Fruit fly (Drosophila melanogaster) whole organism, prepupa: ENCODE results near the gene Enoph.
A peak's percentile ranks its signal among the peaks of the same experiment; 100 is the strongest.

ENCODE experiments used
- Blimp-1 ChIP-seq: fragments of 200-800 bp; sonication (Bioruptor generic); optimal IDR thresholded peaks from 3 replicates; lab custom pipeline; 2017; ENCODE audit warnings: missing biosample characterization, missing genetic modification characterization, mild to moderate bottlenecking, moderate library complexity, missing genetic modification reagents
- CG11294 ChIP-seq: fragments of 200-800 bp; sonication (Bioruptor generic); IDR thresholded peaks from 2 replicates; pipeline ENCODE4 v1.3.6; 2022; ENCODE audit warnings: missing biosample characterization, missing genetic modification characterization
- CG11762 ChIP-seq: fragments of 200-800 bp; sonication (Bioruptor generic); optimal IDR thresholded peaks from 3 replicates; lab custom pipeline; 2016; ENCODE audit warnings: missing biosample characterization, missing genetic modification characterization; ENCODE audit not compliant: insufficient read depth
- CG11902 ChIP-seq: fragments of 200-800 bp; sonication (Bioruptor generic); optimal IDR thresholded peaks from 3 replicates; lab custom pipeline; 2016; ENCODE audit warnings: missing biosample characterization, missing genetic modification characterization
- CG15336 ChIP-seq: fragments of 200-800 bp; sonication (Bioruptor generic); IDR thresholded peaks from 2 replicates; pipeline ENCODE4 v1.3.6; 2022; ENCODE audit warnings: missing biosample characterization, missing genetic modification characterization
- CG1621 ChIP-seq: fragments of 200-800 bp; sonication (Bioruptor generic); optimal IDR thresholded peaks from 3 replicates; lab custom pipeline; 2018; ENCODE audit warnings: missing biosample characterization, mild to moderate bottlenecking, missing genetic modification characterization
- CG16779 ChIP-seq: fragments of 200-800 bp; sonication (Bioruptor generic); optimal IDR thresholded peaks from 3 replicates; lab custom pipeline; 2017; ENCODE audit warnings: missing biosample characterization, mild to moderate bottlenecking, missing genetic modification characterization
- CG31627 ChIP-seq: fragments of 200-800 bp; sonication (Bioruptor generic); optimal IDR thresholded peaks from 3 replicates; lab custom pipeline; 2016; ENCODE audit warnings: missing biosample characterization, missing genetic modification characterization
- CG3919 ChIP-seq: fragments of 200-800 bp; sonication (Bioruptor generic); optimal IDR thresholded peaks from 3 replicates; lab custom pipeline; 2016; ENCODE audit warnings: missing biosample characterization, missing genetic modification characterization
- CG4318 ChIP-seq: fragments of 200-800 bp; sonication (Bioruptor generic); optimal IDR thresholded peaks from 3 replicates; lab custom pipeline; 2017; ENCODE audit warnings: missing biosample characterization, mild to moderate bottlenecking, missing genetic modification characterization
- CG6163 ChIP-seq: fragments of 200-800 bp; sonication (Bioruptor generic); IDR thresholded peaks from 3 replicates; pipeline ENCODE4 v1.3.6; 2022; ENCODE audit warnings: missing biosample characterization, missing genetic modification characterization
- CG6276 ChIP-seq: fragments of 200-800 bp; sonication (Bioruptor generic); optimal IDR thresholded peaks from 2 replicates; lab custom pipeline; 2017; ENCODE audit warnings: missing biosample characterization, mild to moderate bottlenecking, missing genetic modification characterization
- CG6854 ChIP-seq: fragments of 200-800 bp; sonication (Bioruptor generic); optimal IDR thresholded peaks from 2 replicates; lab custom pipeline; 2017; ENCODE audit warnings: missing biosample characterization, mild to moderate bottlenecking, missing genetic modification characterization
- CG7368 ChIP-seq: fragments of 200-800 bp; sonication (Bioruptor generic); optimal IDR thresholded peaks from 3 replicates; lab custom pipeline; 2016; ENCODE audit warnings: missing biosample characterization, missing genetic modification characterization
- CG8119 ChIP-seq: fragments of 200-800 bp; sonication (Bioruptor generic); IDR thresholded peaks from 3 replicates; pipeline ENCODE4 v1.3.6; 2022; ENCODE audit warnings: missing biosample characterization, missing genetic modification characterization
- CG8632 ChIP-seq: fragments of 200-800 bp; sonication (Bioruptor generic); optimal IDR thresholded peaks from 3 replicates; lab custom pipeline; 2016; ENCODE audit warnings: missing biosample characterization, missing genetic modification characterization
- Eip75B ChIP-seq: fragments of 200-800 bp; sonication (Bioruptor generic); optimal IDR thresholded peaks from 3 replicates; lab custom pipeline; 2016; ENCODE audit warnings: missing biosample characterization, missing genetic modification characterization
- Eip78C ChIP-seq: fragments of 200-800 bp; sonication (Bioruptor generic); peaks from one replicate; lab custom pipeline; 2016; ENCODE audit warnings: missing biosample characterization, missing genetic modification characterization
- Eip93F ChIP-seq: fragments of 200-800 bp; sonication (Bioruptor generic); optimal IDR thresholded peaks from 2 replicates; lab custom pipeline; 2016; ENCODE audit warnings: missing biosample characterization, mild to moderate bottlenecking, missing genetic modification characterization
- Ets21C ChIP-seq: fragments of 200-800 bp; sonication (Bioruptor generic); optimal IDR thresholded peaks from 3 replicates; lab custom pipeline; 2016; ENCODE audit warnings: missing biosample characterization, missing genetic modification characterization
- Gug ChIP-seq: fragments of 200-800 bp; sonication (Bioruptor generic); IDR thresholded peaks from 2 replicates; pipeline ENCODE4 v1.3.6; 2022; ENCODE audit warnings: missing biosample characterization, missing genetic modification characterization
- Hr39 ChIP-seq: fragments of 200-800 bp; sonication (Bioruptor generic); optimal IDR thresholded peaks from 2 replicates; lab custom pipeline; 2016; ENCODE audit warnings: missing biosample characterization, missing genetic modification characterization
- Hr4 ChIP-seq: fragments of 200-800 bp; sonication (Bioruptor generic); optimal IDR thresholded peaks from 3 replicates; lab custom pipeline; 2016; ENCODE audit warnings: missing biosample characterization, missing genetic modification characterization
- Lpt ChIP-seq: fragments of 200-800 bp; sonication (Bioruptor generic); optimal IDR thresholded peaks from 3 replicates; lab custom pipeline; 2016; ENCODE audit warnings: missing biosample characterization, missing genetic modification characterization
- Met ChIP-seq: fragments of 200-800 bp; sonication (Bioruptor generic); optimal IDR thresholded peaks from 3 replicates; lab custom pipeline; 2016; ENCODE audit warnings: missing biosample characterization, missing genetic modification characterization
- OdsH ChIP-seq: fragments of 200-800 bp; sonication (Bioruptor generic); optimal IDR thresholded peaks from 3 replicates; lab custom pipeline; 2016; ENCODE audit warnings: missing biosample characterization, missing genetic modification characterization
- Smox ChIP-seq: fragments of 200-800 bp; sonication (Bioruptor generic); optimal IDR thresholded peaks from 3 replicates; lab custom pipeline; 2016; ENCODE audit warnings: missing biosample characterization, missing genetic modification characterization
- Sox102F ChIP-seq: fragments of 200-800 bp; sonication (Bioruptor generic); optimal IDR thresholded peaks from 2 replicates; lab custom pipeline; 2016; ENCODE audit warnings: missing biosample characterization, mild to moderate bottlenecking, missing genetic modification characterization
- Sox14 ChIP-seq: fragments of 200-800 bp; sonication (Bioruptor generic); optimal IDR thresholded peaks from 3 replicates; lab custom pipeline; 2016; ENCODE audit warnings: missing biosample characterization, missing genetic modification characterization
- Sox15 ChIP-seq: fragments of 200-800 bp; sonication (Bioruptor generic); optimal IDR thresholded peaks from 3 replicates; lab custom pipeline; 2016; ENCODE audit warnings: missing biosample characterization, missing genetic modification characterization
- achi ChIP-seq: fragments of 200-800 bp; sonication (Bioruptor generic); optimal IDR thresholded peaks from 3 replicates; lab custom pipeline; 2016; ENCODE audit warnings: missing biosample characterization, missing genetic modification characterization
- acj6 ChIP-seq: fragments of 200-800 bp; sonication (Bioruptor generic); optimal IDR thresholded peaks from 3 replicates; lab custom pipeline; 2016; ENCODE audit warnings: missing biosample characterization, missing genetic modification characterization
- cyc ChIP-seq: fragments of 200-800 bp; sonication (Bioruptor generic); optimal IDR thresholded peaks from 3 replicates; lab custom pipeline; 2016; ENCODE audit warnings: missing biosample characterization, missing genetic modification characterization
- dsx ChIP-seq: fragments of 200-800 bp; optimal IDR thresholded peaks from 3 replicates; lab custom pipeline; 2019; ENCODE audit warnings: missing biosample characterization, mild to moderate bottlenecking, missing genetic modification characterization, moderate library complexity; ENCODE audit not compliant: poor library complexity, severe bottlenecking
- eg ChIP-seq: fragments of 200-800 bp; sonication (Bioruptor generic); IDR thresholded peaks from 3 replicates; pipeline ENCODE4 v1.3.6; 2022; ENCODE audit warnings: missing biosample characterization, missing genetic modification characterization
- esn ChIP-seq: fragments of 200-800 bp; sonication (Bioruptor generic); optimal IDR thresholded peaks from 2 replicates; lab custom pipeline; 2016; ENCODE audit warnings: missing biosample characterization, mild to moderate bottlenecking, missing genetic modification characterization, moderate library complexity
- fkh ChIP-seq: fragments of 200-800 bp; sonication (Bioruptor generic); optimal IDR thresholded peaks from 3 replicates; lab custom pipeline; 2017; ENCODE audit warnings: missing biosample characterization, mild to moderate bottlenecking, missing genetic modification characterization, moderate library complexity
- lz ChIP-seq: fragments of 200-800 bp; sonication (Bioruptor generic); optimal IDR thresholded peaks from 3 replicates; lab custom pipeline; 2016; ENCODE audit warnings: missing biosample characterization, missing genetic modification characterization
- pdm3 ChIP-seq: fragments of 200-800 bp; sonication (Bioruptor generic); optimal IDR thresholded peaks from 3 replicates; lab custom pipeline; 2016; ENCODE audit warnings: missing biosample characterization, missing genetic modification characterization
- salr ChIP-seq, 2 experiments: fragments of 200-800 bp; sonication (Bioruptor generic); optimal IDR thresholded peaks; 3 replicates each; lab custom pipeline; 2016 to 2018; ENCODE audit warnings: missing biosample characterization in 2 of 2, missing genetic modification characterization in 2 of 2, mild to moderate bottlenecking in 1 of 2
- ss ChIP-seq, 2 experiments: fragments of 200-800 bp; sonication (Bioruptor generic); optimal IDR thresholded peaks; 2 replicates in 1 of 2; 3 replicates in 1 of 2; lab custom pipeline; 2017 to 2018; ENCODE audit warnings: mild to moderate bottlenecking in 2 of 2, missing biosample characterization in 2 of 2, missing genetic modification characterization in 2 of 2, moderate library complexity in 1 of 2
- svp ChIP-seq: fragments of 200-800 bp; sonication (Bioruptor generic); peaks from one replicate; lab custom pipeline; 2016; ENCODE audit warnings: missing biosample characterization, missing genetic modification characterization
- vri ChIP-seq: fragments of 200-800 bp; sonication (Bioruptor generic); optimal IDR thresholded peaks from 3 replicates; lab custom pipeline; 2016; ENCODE audit warnings: missing biosample characterization, mild to moderate bottlenecking, missing genetic modification characterization

The Enoph gene

DNA sequence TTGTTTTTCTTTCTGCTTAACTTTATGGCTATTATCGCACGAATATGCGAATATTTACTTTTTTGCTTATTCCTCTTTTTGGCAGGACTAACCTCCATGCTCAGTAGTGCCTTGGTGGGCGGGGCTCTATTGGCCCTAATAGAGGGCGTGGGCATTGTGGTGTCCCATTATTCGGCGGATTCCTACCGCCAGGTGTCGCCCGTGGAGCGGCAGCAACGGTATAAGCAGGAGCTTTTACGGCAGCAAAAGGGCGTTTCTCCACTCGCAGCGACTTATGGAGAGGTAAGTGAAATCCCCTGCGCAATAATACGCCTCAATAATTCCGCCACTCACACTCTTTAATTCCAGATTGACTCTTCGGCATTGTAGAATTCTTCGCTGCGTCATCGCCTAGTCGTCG is 44.1 kb upstream of the Enoph start:
- no peak for TF ChIP-seq Sox14 (GFP tag; lab: Kevin White, UChicago)
- TF ChIP-seq CG6163 (GFP tag; lab: Robert Waterston, UW), result peak; percentile 39; the same call in 1 of the 3 replicates
- no peak for TF ChIP-seq Smox
- no peak for TF ChIP-seq CG8632
- TF ChIP-seq fkh (GFP tag; lab: Kevin White, UChicago), result no peak
- peak; percentile 0 for TF ChIP-seq CG1621
- TF ChIP-seq CG8119, result no peak
- TF ChIP-seq salr (GFP tag; optimal IDR thresholded peaks at IDR 0.05; lab: Kevin White, UChicago), result no peak
- TF ChIP-seq CG7368 (GFP tag; lab: Kevin White, UChicago), result peak; percentile 21
- no peak for TF ChIP-seq Lpt (GFP tag; lab: Kevin White, UChicago)
- no peak for TF ChIP-seq Eip75B (GFP tag; lab: Kevin White, UChicago)
- peak; percentile 26 for TF ChIP-seq svp (GFP tag; lab: Kevin White, UChicago)
- TF ChIP-seq Eip78C, result peak; percentile 57
- no peak for TF ChIP-seq Hr4
- TF ChIP-seq lz (GFP tag; lab: Kevin White, UChicago), result peak; percentile 19
- peak; percentile 33 for TF ChIP-seq CG3919 (GFP tag; lab: Kevin White, UChicago)
- no peak for TF ChIP-seq CG6276 (GFP tag; lab: Kevin White, UChicago)
- TF ChIP-seq CG6854 (GFP tag; lab: Kevin White, UChicago), result peak; percentile 8
- TF ChIP-seq, all 60 proteins: peak for 8

DNA sequence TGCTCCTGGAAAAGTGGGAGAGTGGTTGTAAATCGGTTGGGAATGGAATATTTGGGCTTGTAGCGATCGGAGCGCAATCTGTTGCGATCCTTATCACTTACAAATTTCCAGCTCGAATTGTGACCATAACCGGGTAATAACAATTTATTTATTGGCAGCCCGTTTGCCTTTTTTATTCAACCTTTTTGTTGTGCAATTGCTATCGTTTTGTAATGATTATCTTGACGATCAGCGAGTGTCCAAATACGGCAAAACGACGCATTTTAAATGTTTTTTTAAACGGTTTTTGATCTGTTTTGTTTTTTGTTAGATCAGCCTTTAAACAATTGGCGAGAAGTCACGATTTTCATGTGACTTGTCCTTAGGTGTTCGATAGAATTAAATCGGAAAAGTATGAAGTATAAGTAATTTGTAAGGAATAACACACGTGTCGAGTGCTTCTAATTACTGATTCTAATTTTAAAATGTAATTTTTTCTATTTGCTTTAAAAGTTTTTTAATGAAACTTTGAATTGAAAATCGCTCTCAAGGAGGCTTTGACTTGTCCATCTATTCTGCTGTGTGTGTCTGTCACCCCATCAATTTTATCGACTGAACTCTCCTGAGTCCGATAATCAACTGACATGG is 43.2 kb upstream of the Enoph start, which contains the start of gene Tim17b1:
Gene Tim17b1, plus strand, starts transcription at position 577 of the 627 bp plus-strand sequence.
- TF ChIP-seq Eip78C, result peak; percentile 47
- TF ChIP-seq CG4318 (GFP tag; lab: Kevin White, UChicago), result no peak
- peak; percentile 75 for TF ChIP-seq vri (GFP tag; lab: Kevin White, UChicago)

DNA sequence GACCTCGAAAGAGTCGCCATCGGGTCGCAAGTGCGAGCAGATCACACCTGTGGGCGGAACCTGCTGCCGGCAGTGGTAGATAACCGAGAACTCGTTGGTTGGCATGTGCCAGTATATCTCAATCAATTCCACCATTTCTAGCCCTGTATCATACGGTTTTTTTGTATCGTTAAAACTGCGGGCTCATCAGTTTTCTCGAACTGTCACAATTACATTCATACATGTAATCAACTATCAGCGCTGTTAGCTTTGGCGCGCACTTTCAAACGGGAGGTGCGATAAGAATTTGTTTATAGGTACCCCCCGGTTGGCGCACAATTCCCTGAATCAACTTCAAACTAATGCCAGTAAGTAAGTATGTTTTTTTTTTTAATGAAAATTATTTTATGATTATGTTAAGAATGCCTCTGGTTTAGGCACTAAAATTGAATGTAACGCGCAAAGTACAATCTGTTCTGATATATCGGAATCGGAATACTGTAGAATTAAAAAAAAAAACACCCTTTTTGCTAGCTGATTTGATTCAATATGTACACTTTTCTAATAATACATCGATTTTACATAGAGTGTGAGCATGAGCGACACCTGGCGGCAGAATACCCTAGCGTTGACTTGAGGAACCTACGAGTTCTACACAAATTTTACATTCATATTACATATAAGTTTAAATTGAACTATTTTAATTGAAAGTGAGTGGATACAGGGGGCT is 42.3 kb upstream of the Enoph start:
- TF ChIP-seq CG6854 (GFP tag; lab: Kevin White, UChicago) (no peak), CG11902 (GFP tag; lab: Kevin White, UChicago) (peak; percentile 6), CG6276 (GFP tag; lab: Kevin White, UChicago) (no peak), CG11294 (no peak), achi (GFP tag; lab: Kevin White, UChicago) (no peak), pdm3 (no peak), Sox14 (GFP tag; lab: Kevin White, UChicago) (peak; percentile 46), esn (GFP tag; lab: Kevin White, UChicago) (peak; percentile 54), Blimp-1 (GFP tag; lab: Kevin White, UChicago) (peak; percentile 46), CG31627 (GFP tag; lab: Kevin White, UChicago) (peak; percentile 69), eg (no peak), Lpt (GFP tag; lab: Kevin White, UChicago) (no peak), Hr39 (peak; percentile 61), CG1621 (no peak), Eip78C (peak; percentile 61), vri (GFP tag; lab: Kevin White, UChicago) (peak; percentile 0), Hr4 (peak; percentile 33), CG3919 (GFP tag; lab: Kevin White, UChicago) (no peak), svp (GFP tag; lab: Kevin White, UChicago) (peak; percentile 11), Met (GFP tag; lab: Kevin White, UChicago) (no peak), Eip75B (GFP tag; lab: Kevin White, UChicago) (peak; percentile 8), Gug (no peak), OdsH (no peak), dsx (GFP tag; lab: Kevin White, UChicago) (no peak), acj6 (GFP tag; lab: Kevin White, UChicago) (peak; percentile 49), Smox (no peak), Ets21C (GFP tag; lab: Kevin White, UChicago) (peak; percentile 34), CG16779 (tag; lab: Kevin White, UChicago) (no peak), Sox102F (GFP tag; lab: Kevin White, UChicago) (no peak), fkh (GFP tag; lab: Kevin White, UChicago) (peak; percentile 54), ss (GFP tag; optimal IDR thresholded peaks at IDR 0.05; lab: Kevin White, UChicago) (no peak), cyc (GFP tag; lab: Kevin White, UChicago) (peak; percentile 55), CG11762 (GFP tag; lab: Kevin White, UChicago) (no peak), CG8119 (no peak), CG15336 (GFP tag; lab: Robert Waterston, UW) (no peak; the same call in 1 of the 2 replicates), Eip93F (no peak), Sox15 (GFP tag; lab: Kevin White, UChicago) (no peak), CG7368 (GFP tag; lab: Kevin White, UChicago) (no peak)
